Fruit fly (Drosophila melanogaster) whole organism, adult: ENCODE results near the gene CG14017.

ENCODE experiments used
- CG12768 ChIP-seq: fragments of 200-800 bp; sonication (Bioruptor generic); optimal IDR thresholded peaks from 2 replicates; lab custom pipeline; 2017; ENCODE audit warnings: missing biosample characterization, missing genetic modification characterization, mild to moderate bottlenecking, moderate library complexity, missing genetic modification reagents
- CG33017 ChIP-seq: fragments of 200-800 bp; sonication (Bioruptor generic); optimal IDR thresholded peaks from 2 replicates; lab custom pipeline; 2018; ENCODE audit warnings: missing biosample characterization, mild to moderate bottlenecking, missing genetic modification characterization, moderate library complexity
- CG7045 ChIP-seq: fragments of 200-800 bp; sonication (Bioruptor generic); optimal IDR thresholded peaks from 2 replicates; lab custom pipeline; 2017; ENCODE audit warnings: missing biosample characterization, mild to moderate bottlenecking, missing genetic modification characterization
- CG7101 ChIP-seq: fragments of 200-800 bp; sonication (Bioruptor generic); optimal IDR thresholded peaks from 2 replicates; lab custom pipeline; 2018; ENCODE audit warnings: missing biosample characterization, mild to moderate bottlenecking, missing genetic modification characterization, moderate library complexity
- Clk ChIP-seq: fragments of 200-800 bp; sonication (Bioruptor generic); optimal IDR thresholded peaks from 2 replicates; lab custom pipeline; 2017; ENCODE audit warnings: missing biosample characterization, missing genetic modification characterization
- Crg-1 ChIP-seq: fragments of 200-800 bp; sonication (Bioruptor generic); optimal IDR thresholded peaks from 2 replicates; lab custom pipeline; 2016; ENCODE audit warnings: missing biosample characterization, missing genetic modification characterization
- bab1 ChIP-seq: fragments of 200-800 bp; sonication (Bioruptor generic); optimal IDR thresholded peaks from 3 replicates; lab custom pipeline; 2019; ENCODE audit warnings: missing biosample characterization, mild to moderate bottlenecking, missing genetic modification characterization, moderate library complexity
- kay ChIP-seq: fragments of 200-800 bp; sonication (Bioruptor generic); peaks from one replicate; lab custom pipeline; 2016; ENCODE audit warnings: missing biosample characterization, missing genetic modification characterization, borderline replicate concordance

- TF ChIP-seq CG7101 (tag; lab: Kevin White, UChicago) (no peak), Crg-1 (GFP tag; lab: Kevin White, UChicago) (no peak), CG7045 (GFP tag; lab: Kevin White, UChicago) (no peak), CG33017 (tag; lab: Kevin White, UChicago) (no peak), bab1 (GFP tag; lab: Kevin White, UChicago) (no peak), CG12768 (no peak), kay (GFP tag; lab: Kevin White, UChicago) (no peak), Clk (no peak)
These were observed 21.6 kb upstream of the CG14017 start, which contains the start of gene Coq6 for dm6 chr2L:5532061-5532460.
